Worm (Caenorhabditis elegans) whole organism, late embryonic: ENCODE results near the gene F18A1.7.

ENCODE experiments used
- unc-3 ChIP-seq, 2 experiments: fragments of 200-800 bp in 1 of 2; sonication (Bioruptor generic) in 1 of 2; sonication (generic microtip) in 1 of 2; conservative IDR thresholded peaks in 1 of 2; optimal IDR thresholded peaks in 1 of 2; 2 replicates each; pipeline versions ENCODE4 v1.3.6 to Lab custom; 2016 to 2022; ENCODE audit warnings: missing compliant biosample characterization in 2 of 2, missing genetic modification characterization in 2 of 2, missing genetic modification reagents in 1 of 2
- unc-42 ChIP-seq: sonication (generic microtip); optimal IDR thresholded peaks from 2 replicates; lab custom pipeline; 2016; ENCODE audit warnings: missing genotype, missing genetic modification characterization, missing compliant biosample characterization

ce11 chrII:7635296-7635695, 28.3 kb downstream of the F18A1.7 start:
- TF ChIP-seq unc-42 (tag; lab: Kevin White, UChicago) = no peak
- no peak for TF ChIP-seq unc-3 (GFP tag; conservative IDR thresholded peaks at IDR 0.05; lab: Robert Waterston, UW)
- no peak for TF ChIP-seq unc-3 (tag; optimal IDR thresholded peaks at IDR 0.05; lab: Kevin White, UChicago)
